Worm (Caenorhabditis elegans) whole organism, midembryonic: ENCODE measurements around the gene gln-1.

Experiments
- T22C8.4 ChIP-seq: fragments of 200-800 bp; sonication (Bioruptor generic); IDR thresholded peaks from 2 replicates; pipeline ENCODE4 v1.3.6; 2022; ENCODE audit warnings: missing genetic modification characterization, missing compliant biosample characterization
- cog-1 ChIP-seq: sonication (generic microtip); optimal IDR thresholded peaks from 2 replicates; lab custom pipeline; 2016; ENCODE audit warnings: missing genetic modification characterization, missing compliant biosample characterization
- flt-1 ChIP-seq: fragments of 200-800 bp; sonication (Bioruptor generic); IDR thresholded peaks from 2 replicates; pipeline ENCODE4 v1.3.6; 2022; ENCODE audit warnings: missing genetic modification characterization, missing compliant biosample characterization
- klf-2 ChIP-seq: fragments of 200-800 bp; sonication (Bioruptor generic); conservative IDR thresholded peaks from 2 replicates; pipeline ENCODE4 v1.3.6; 2022; ENCODE audit warnings: missing genetic modification reagents, missing genetic modification characterization, missing compliant biosample characterization
- med-1 ChIP-seq: sonication (generic microtip); optimal IDR thresholded peaks from 2 replicates; lab custom pipeline; 2017; ENCODE audit warnings: missing genetic modification characterization, mild to moderate bottlenecking, missing compliant biosample characterization, antibody characterized with exemption, missing genetic modification reagents; ENCODE audit not compliant: insufficient read depth
- ref-1 ChIP-seq: fragments of 200-800 bp; sonication (Bioruptor generic); conservative IDR thresholded peaks from 2 replicates; pipeline ENCODE4 v1.3.6; 2022; ENCODE audit warnings: missing genetic modification reagents, missing genetic modification characterization, missing compliant biosample characterization
- tab-1 ChIP-seq: fragments of 200-800 bp; sonication (Bioruptor generic); IDR thresholded peaks from 2 replicates; pipeline ENCODE4 v1.3.6; 2022; ENCODE audit warnings: missing genetic modification characterization, missing compliant biosample characterization
- ztf-23 ChIP-seq: fragments of 200-800 bp; sonication (Bioruptor generic); IDR thresholded peaks from 2 replicates; pipeline ENCODE4 v1.3.6; 2022; ENCODE audit warnings: missing genetic modification reagents, missing genetic modification characterization, missing compliant biosample characterization
- ztf-29 ChIP-seq: fragments of 200-800 bp; sonication (Bioruptor generic); IDR thresholded peaks from 2 replicates; pipeline ENCODE4 v1.3.6; 2022; ENCODE audit warnings: missing genetic modification reagents, missing genetic modification characterization, missing compliant biosample characterization

DNA sequence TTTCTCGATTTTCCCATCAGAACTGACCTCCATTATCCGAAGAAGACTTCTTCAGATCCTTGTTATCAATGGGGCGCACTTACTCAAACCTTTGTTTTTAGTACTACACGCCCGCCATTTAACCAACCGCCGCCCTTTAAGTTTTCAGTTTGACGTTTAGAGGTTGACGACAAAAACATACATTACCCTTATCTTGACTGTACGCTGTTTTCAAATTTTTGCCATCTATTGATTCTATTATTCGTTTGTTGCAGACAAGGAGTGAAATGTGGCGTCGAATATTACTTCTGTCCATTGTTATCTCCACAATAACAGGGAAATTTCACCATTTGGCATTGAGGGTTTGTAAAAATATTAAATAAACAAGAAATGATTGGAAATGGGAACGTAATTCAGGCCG, 35.0 kb downstream of the gln-1 start, which contains the start of gene C15H9.5:
- TF ChIP-seq ztf-23 (GFP tag; lab: Robert Waterston, UW), result no peak
- TF ChIP-seq klf-2, result no peak
- TF ChIP-seq tab-1, result no peak
- no peak for TF ChIP-seq flt-1
- TF ChIP-seq ztf-29 (GFP tag; lab: Robert Waterston, UW), result no peak
- TF ChIP-seq T22C8.4 (GFP tag; lab: Robert Waterston, UW), result no peak
- TF ChIP-seq med-1 (GFP tag; lab: Kevin White, UChicago), result no peak
- TF ChIP-seq ref-1 (GFP tag; lab: Robert Waterston, UW), result no peak
- TF ChIP-seq cog-1 (tag; lab: Kevin White, UChicago), result no peak
